Fruit fly (Drosophila melanogaster): ENCODE data around the gene Syx1A.

The Syx1A gene

DNA sequence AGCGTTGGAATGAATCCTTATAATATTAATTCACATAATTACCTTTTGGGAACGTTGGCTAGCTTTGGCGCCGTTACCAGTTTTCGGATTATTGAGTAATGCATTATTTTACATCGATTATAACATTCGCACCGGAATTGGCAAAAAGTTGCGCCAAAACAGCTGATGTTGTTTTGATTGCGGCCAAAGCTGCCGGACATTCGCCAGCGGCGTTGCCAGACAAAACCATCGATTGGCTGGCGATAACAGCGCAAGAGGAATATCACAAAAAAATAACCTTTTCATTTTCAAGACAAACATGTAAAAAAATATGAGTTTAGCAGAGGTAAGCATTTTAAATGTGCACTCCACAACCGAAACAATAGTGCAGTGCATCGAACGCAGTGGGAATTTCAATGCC, 24.5 kb upstream of the Syx1A start, which contains the start of the genes GatB and Tsc1:
Gene GatB, minus strand, starts transcription at position 176 of the 400 bp plus-strand sequence.
Gene Tsc1, plus strand, starts transcription at position 228 of the 400 bp plus-strand sequence.
- peak; percentile 41 for TF ChIP-seq CG17801 (GFP tag; optimal IDR thresholded peaks at IDR 0.05; ENCODE audit: partially characterized antibody)

DNA sequence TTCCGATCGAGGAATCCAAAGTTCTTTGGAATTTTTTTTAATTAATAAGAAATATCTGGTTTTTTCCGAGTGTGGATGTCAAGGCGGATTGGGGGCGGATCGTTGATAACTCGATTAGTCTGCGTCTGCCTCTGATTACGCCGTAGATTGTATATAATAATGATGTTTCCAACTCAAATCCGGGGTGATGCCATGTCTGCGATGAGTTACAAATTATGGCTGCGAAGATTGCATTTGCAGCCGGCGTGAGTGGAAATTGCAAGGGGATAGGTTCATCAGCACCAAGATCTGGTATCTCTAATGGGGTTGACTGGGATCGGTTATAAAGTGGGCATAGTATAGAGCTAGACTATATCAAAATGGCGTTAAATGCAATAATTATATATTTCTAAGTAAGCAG, 16.8 kb upstream of the Syx1A start:
- TF ChIP-seq CG17801 (GFP tag; optimal IDR thresholded peaks at IDR 0.05; ENCODE audit: partially characterized antibody), result no peak

DNA sequence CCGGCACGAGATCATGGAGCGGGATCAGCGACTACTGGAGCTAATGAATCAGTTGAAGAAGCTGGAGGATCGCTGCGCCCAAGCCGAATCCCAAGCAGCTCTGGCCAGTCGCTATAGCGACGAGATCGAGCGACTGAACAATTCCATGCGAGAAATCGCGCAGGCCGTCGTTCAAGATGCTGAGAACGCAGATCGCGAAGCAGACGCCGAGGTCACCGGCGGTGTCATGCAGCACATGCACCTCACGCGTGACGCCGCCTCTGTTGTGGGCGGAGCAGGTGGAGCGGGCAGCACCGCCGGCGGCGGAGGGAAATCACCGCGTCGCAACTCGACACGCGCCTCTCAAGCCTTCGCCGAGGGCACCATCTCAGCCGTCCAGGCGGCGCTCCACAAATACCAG, 16.1 kb upstream of the Syx1A start:
- TF ChIP-seq CG17801 (GFP tag; optimal IDR thresholded peaks at IDR 0.05; ENCODE audit: partially characterized antibody), result no peak

DNA sequence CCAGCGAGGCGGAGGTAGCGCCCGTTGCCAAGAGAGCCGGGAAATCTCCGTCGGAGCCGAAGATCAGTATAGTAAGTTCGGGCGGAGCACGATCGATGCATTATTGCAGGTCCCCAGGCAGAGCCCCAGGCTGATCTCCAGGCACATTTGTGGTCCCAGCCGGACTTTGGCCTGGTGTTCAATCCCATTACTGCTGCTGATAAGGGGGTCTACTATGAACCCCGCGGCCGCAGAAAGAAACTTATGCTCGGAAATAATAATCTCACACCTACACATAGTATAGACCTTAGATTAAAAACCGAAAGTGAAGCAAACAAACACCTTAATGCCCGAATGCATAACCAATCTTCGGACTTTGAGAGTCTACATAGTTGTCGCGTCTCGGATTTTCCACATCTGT, 11.4 kb upstream of the Syx1A start:
- no peak for TF ChIP-seq CG17801 (GFP tag; optimal IDR thresholded peaks at IDR 0.05; ENCODE audit: partially characterized antibody)

DNA sequence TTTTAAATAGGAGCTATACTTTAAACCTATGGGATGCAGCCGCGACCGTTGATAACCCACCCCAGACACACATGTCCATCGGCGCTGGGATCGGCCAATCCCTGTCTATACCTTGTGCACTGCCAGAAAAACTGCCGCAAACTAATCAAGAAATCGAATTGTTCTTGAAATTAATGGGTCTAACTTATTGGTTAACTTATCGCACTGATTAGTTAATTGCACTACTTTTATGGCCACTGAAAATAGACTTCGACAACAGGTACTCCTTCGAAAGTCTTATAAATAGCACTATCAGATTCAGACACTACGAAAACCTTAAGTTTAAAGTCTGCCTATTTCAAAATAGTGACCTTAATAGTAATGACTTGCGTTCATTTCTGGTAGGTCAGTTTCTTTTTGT, 10.6 kb upstream of the Syx1A start, which contains the start of gene CG13607:
Gene CG13607, minus strand, starts transcription at position 143 of the 400 bp plus-strand sequence.
- no peak for TF ChIP-seq CG17801 (GFP tag; optimal IDR thresholded peaks at IDR 0.05; ENCODE audit: partially characterized antibody)

DNA sequence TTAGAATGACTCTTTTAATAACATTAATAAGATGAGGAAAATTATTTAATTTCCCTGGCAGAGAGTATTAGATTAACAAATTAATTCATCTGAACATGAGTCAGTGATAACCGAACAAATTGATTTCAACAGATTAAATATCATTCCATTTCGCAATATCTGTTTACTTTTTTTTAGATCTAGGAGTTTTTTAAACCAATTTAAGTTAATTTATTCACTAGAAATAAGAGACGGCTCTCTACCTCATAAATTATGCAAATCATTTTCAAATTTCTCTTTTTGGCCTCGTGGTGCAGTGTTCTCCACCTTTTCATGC, 7.5 kb upstream of the Syx1A start, which contains the start of gene Root:
Gene Root, plus strand, starts transcription at position 217 of the 316 bp plus-strand sequence.
- TF ChIP-seq CG17801 (GFP tag; optimal IDR thresholded peaks at IDR 0.05; ENCODE audit: partially characterized antibody), result no peak

DNA sequence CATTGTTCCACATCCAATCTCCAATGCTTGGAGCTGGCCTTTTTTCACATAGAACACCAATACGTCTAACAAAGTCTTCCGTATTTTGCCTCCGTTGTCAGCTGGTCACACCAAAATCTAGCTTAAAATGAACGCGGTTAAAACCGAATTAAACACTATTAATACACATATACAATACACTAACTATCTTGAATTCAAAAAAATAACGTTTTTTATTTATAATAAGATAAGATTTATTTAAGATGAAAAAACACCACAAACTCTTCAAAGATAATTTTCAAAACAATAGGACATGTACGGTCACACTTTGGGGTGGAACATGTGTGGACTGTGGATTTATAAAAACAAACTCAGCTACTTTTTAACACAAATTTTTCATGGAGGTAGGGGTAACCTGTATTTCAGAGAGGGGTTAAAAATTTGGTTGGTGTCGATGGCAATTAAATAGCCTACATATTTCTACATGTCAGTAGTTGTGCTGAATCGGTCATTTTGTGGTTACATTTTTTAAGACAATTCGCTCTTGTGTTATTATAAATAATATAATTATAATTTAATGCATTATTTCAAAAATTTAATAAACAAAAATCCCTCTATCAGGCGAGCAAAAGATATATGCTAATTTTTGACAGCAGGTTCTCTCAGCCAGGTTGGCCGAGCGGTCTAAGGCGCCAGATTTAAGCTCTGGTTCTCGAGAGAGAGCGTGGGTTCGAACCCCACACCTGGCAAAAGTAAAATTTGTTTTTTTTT, 6.9 kb upstream of the Syx1A start, which contains the start of gene CG13605:
Gene CG13605, minus strand, starts transcription at position 70 of the 750 bp plus-strand sequence.
- TF ChIP-seq CG17801 (GFP tag; optimal IDR thresholded peaks at IDR 0.05; ENCODE audit: partially characterized antibody), result peak; percentile 74

DNA sequence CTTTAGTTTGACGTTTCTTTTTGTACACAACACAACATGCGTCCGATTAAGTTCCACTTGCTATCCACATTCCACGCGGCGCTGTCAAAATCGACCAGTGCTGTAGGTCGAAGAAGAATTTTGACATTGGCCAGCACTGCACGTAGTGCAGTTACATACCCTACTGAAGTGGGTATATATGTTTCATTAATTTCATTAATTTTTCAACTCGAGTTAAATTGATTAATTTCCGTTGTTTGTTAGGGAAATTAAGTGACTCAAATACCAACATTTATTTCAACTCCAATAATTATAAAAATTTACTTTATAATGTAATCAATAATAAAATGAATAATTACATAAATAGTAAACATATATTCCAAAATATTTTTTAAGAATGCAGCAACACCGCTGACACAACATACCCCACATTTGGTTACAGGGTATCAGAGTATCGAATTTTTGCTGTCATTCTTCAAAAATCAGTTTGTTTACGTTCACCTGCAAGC, 3.4 kb upstream of the Syx1A start, which contains the start of the genes eIF4EHP and CG18428:
Gene eIF4EHP, minus strand, starts transcription at position 59 of the 488 bp plus-strand sequence.
Gene CG18428, plus strand, starts transcription at position 435 of the 488 bp plus-strand sequence.
- peak; percentile 100 for TF ChIP-seq CG17801 (GFP tag; optimal IDR thresholded peaks at IDR 0.05; ENCODE audit: partially characterized antibody)

DNA sequence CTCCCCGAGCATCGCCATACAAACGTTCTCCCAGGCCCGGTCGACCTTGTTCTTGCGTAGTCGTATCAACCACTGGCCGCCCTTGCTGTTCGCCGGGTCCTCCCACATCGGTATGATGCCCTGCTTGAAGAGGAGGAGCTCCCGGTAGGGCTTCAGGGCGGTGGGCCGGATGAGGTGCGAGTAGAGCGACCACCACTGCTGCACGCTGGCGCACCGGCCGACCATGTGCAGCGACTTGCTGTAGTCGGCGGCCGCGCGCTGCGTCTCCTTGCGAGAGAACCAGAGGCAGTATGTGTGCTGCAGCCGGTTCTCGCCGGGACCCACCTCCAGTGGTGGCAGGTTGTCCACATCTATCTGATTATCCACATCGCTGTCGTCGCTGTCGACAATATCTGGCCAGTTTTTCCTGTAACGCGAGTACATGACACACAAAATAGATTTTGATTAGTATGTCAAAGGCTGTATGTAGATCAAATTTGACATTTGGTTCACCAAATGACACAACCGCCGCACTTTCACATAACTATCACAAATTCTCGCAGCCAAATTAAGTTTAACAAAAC, 1.4 kb upstream of the Syx1A start, which contains the start of gene CG10694:
Gene CG10694, plus strand, starts transcription at position 513 of the 563 bp plus-strand sequence.
- TF ChIP-seq CG17801 (GFP tag; optimal IDR thresholded peaks at IDR 0.05; ENCODE audit: partially characterized antibody), result no peak

DNA sequence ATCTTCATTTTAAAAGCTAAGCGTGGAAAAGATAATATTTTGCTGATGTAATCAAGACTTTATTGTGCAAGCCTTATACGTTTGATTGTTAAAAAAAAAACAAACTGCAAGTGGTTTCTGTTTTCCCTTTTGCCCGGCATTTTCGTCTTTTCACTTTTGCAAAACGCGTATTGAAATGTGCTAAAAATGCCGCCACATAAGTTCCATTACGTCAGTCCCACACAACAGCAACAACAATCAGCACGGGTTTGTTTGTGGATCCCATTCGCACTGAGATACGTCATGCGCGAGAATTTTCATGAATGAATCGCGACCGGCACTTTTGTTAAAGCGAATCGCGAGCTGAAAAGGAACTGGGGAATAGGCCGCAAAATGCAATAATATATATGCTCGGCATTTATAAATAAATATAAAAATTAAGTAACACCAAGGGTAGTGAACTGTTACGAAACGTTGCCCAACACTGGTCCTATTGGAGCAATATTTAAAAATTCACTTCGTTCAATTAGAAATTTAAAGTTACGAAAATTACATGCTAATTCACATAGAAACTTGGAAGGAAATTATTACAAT, 582 bp upstream of the Syx1A start:
- TF ChIP-seq CG17801 (GFP tag; optimal IDR thresholded peaks at IDR 0.05; ENCODE audit: partially characterized antibody), result peak; percentile 61

DNA sequence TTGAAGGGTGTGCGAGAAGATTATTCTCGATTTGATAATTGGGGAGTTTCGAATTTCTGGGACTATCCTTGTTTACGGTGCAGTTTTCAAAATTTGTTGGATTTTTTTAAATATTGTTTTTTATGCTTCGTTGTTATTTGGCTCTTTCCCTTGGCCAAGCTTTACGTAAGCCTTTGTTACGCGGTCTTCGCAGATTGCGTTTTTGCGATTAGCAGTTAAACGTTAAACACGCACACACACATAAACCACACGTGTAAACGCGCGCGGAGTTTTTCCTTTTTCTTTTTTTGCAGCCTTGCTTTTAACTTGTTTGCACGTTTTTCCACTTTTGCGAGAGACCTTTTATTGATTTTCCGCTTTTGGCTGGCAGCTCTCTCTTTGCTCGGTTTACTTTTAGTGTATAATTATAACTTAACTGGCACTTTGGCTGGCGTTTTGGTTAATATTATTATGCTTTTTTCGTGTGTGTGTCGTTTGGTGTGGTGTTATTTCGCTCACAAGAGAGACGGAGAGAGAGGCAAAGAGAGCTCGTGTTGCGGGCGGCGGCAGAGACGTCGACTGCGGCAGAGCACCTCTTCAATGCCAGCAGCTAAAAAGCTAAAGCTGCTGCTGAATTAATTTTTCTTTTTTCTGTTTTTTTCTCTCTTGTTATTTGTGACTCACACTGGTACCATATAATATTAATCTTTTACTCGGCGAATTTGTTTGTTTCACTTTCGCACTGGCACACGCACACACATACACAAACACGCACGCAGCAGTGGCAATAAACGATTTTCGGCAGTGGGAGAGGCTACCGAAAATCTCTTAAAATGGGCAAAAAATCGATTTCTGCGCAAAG, 872 bp downstream of the Syx1A start:
- peak; percentile 7 for TF ChIP-seq CG17801 (GFP tag; optimal IDR thresholded peaks at IDR 0.05; ENCODE audit: partially characterized antibody)

DNA sequence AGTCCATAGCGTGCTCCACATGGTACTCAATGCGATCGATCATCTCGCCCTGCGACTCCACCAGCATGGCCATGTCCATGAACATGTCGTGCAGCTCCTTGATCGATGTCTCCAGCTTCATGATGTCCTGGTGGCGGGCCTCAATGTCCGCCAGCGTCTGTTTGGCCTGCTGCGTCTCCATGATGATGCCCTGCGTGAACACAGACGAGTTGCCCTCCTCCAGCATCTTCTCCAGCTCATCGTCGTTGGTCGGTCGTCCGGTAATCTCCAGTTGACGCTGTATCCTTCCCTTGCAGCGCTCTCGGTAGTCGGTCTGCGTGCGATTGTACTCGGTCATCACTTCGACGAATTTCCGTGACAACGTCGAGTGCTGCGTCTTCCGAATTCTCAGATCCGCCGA, 1.9 kb downstream of the Syx1A start:
- TF ChIP-seq CG17801 (GFP tag; optimal IDR thresholded peaks at IDR 0.05; ENCODE audit: partially characterized antibody), result no peak

DNA sequence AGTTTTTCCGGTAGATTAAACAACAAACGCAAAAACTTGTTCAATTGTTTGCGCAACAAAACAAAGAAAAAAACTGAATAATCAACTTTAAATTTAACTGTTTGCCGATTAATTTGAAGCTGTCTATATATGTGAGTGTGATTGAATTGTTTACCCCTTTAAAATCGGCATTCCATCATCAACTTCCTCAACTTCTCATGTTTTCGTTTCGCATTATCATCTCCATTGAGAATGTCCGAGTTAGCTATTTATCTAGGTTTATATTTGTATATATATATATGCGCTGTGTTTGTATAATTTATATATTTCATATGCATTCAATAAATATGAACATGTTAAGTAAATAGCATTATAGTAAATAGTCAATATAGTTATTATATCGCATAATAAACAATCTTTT, 3.2 kb downstream of the Syx1A start:
- TF ChIP-seq CG17801 (GFP tag; optimal IDR thresholded peaks at IDR 0.05; ENCODE audit: partially characterized antibody), result no peak

DNA sequence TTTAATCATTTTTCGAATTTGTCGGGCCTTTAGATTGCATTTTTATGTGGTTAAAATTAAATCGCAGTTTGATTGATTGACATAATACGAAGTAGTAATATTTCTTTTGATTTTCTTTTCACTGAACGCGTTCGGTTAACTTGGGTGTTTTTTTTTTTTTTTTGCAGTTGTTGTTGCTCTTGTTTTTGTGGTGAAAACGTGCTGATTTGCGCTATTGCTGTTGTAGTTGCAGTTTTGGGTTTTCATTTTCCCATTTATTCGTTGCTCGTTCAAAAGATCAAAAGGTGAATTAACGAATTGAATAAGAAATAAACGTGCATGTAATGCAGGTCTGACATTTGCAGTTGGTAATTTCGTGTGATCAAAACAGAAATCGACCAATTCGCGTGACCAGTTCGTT, 4.1 kb downstream of the Syx1A start:
- TF ChIP-seq CG17801 (GFP tag; optimal IDR thresholded peaks at IDR 0.05; ENCODE audit: partially characterized antibody), result peak; percentile 74

DNA sequence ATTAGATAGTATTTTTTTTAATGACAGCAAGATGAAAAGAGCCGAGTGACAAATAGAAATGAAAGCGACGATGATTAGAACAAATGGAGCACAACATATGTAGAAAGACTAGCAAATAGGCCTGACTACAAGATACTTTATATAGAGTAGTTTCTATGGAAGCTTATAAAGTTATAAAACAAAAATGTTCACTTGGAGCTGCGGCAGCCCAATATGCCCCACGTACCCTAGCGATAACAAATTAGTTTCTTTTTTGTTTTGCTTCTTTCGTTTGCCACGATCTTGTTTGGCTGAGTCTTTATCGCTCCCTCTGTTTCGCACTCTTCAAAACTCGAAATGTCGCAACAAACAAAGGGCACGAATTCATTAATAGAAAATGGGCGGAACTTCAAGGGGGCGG, 4.8 kb downstream of the Syx1A start:
- no peak for TF ChIP-seq CG17801 (GFP tag; optimal IDR thresholded peaks at IDR 0.05; ENCODE audit: partially characterized antibody)

All from ovary, adult (tissue).